Worm (Caenorhabditis elegans) whole organism, late embryonic: ENCODE results near the gene srd-41.
A peak's percentile ranks its signal among the peaks of the same experiment; 100 is the strongest.

ENCODE experiments used
- C08G9.2 ChIP-seq: sonication (generic microtip); optimal IDR thresholded peaks from 2 replicates; lab custom pipeline; 2016; ENCODE audit warnings: mild to moderate bottlenecking, missing genetic modification characterization, moderate library complexity, missing compliant biosample characterization
- C38D4.7 ChIP-seq: fragments of 200-800 bp; sonication (Bioruptor generic); optimal IDR thresholded peaks from 2 replicates; lab custom pipeline; 2018; ENCODE audit warnings: mild to moderate bottlenecking, missing genetic modification characterization, moderate library complexity, missing compliant biosample characterization
- F13H6.1 ChIP-seq: sonication (generic microtip); optimal IDR thresholded peaks from 2 replicates; lab custom pipeline; 2016; ENCODE audit warnings: missing genetic modification characterization, missing compliant biosample characterization
- T23F11.4 ChIP-seq: fragments of 200-800 bp; sonication (Bioruptor generic); optimal IDR thresholded peaks from 2 replicates; lab custom pipeline; 2018; ENCODE audit warnings: mild to moderate bottlenecking, missing genetic modification characterization, missing compliant biosample characterization
- Y22D7AL.16 ChIP-seq: sonication (generic microtip); optimal IDR thresholded peaks from 2 replicates; lab custom pipeline; 2016; ENCODE audit warnings: missing genetic modification characterization, missing compliant biosample characterization
- ahr-1 ChIP-seq: sonication (generic microtip); optimal IDR thresholded peaks from 2 replicates; lab custom pipeline; 2016; ENCODE audit warnings: missing genetic modification characterization, missing compliant biosample characterization
- ama-1 ChIP-seq: fragments of 150-350 bp; optimal IDR thresholded peaks from 2 replicates; lab custom pipeline; 2014
- ceh-14 ChIP-seq: sonication (generic microtip); optimal IDR thresholded peaks from 2 replicates; lab custom pipeline; 2016; ENCODE audit warnings: missing genotype, missing genetic modification characterization, missing compliant biosample characterization
- ceh-18 ChIP-seq: sonication (generic microtip); optimal IDR thresholded peaks from 2 replicates; lab custom pipeline; 2016; ENCODE audit warnings: missing genetic modification characterization, missing compliant biosample characterization
- ceh-19 ChIP-seq: fragments of 200-800 bp; sonication (Bioruptor generic); optimal IDR thresholded peaks from 2 replicates; lab custom pipeline; 2018; ENCODE audit warnings: mild to moderate bottlenecking, missing genetic modification characterization, missing compliant biosample characterization
- ceh-22 ChIP-seq: sonication (generic microtip); optimal IDR thresholded peaks from 2 replicates; lab custom pipeline; 2017; ENCODE audit warnings: missing biosample characterization, missing genetic modification characterization
- ceh-24 ChIP-seq: sonication (generic microtip); optimal IDR thresholded peaks from 2 replicates; lab custom pipeline; 2016; ENCODE audit warnings: mild to moderate bottlenecking, missing genetic modification characterization, missing compliant biosample characterization
- ceh-30 ChIP-seq: fragments of 150-350 bp; optimal IDR thresholded peaks from 2 replicates; lab custom pipeline; 2014; ENCODE audit warnings: missing biosample characterization, missing genetic modification characterization
- ceh-31 ChIP-seq: sonication (generic microtip); optimal IDR thresholded peaks from 2 replicates; lab custom pipeline; 2016; ENCODE audit warnings: missing genetic modification characterization, missing compliant biosample characterization
- ceh-34 ChIP-seq: sonication (generic microtip); optimal IDR thresholded peaks from 2 replicates; lab custom pipeline; 2016; ENCODE audit warnings: mild to moderate bottlenecking, missing genetic modification characterization, missing compliant biosample characterization
- ceh-48 ChIP-seq: sonication (generic microtip); optimal IDR thresholded peaks from 2 replicates; lab custom pipeline; 2016; ENCODE audit warnings: missing genetic modification characterization, inconsistent platforms, missing compliant biosample characterization
- ceh-6 ChIP-seq: fragments of 200-800 bp; sonication (Bioruptor generic); optimal IDR thresholded peaks from 2 replicates; lab custom pipeline; 2018; ENCODE audit warnings: mild to moderate bottlenecking, missing genetic modification characterization, missing compliant biosample characterization
- che-1 ChIP-seq: sonication (generic microtip); optimal IDR thresholded peaks from 2 replicates; lab custom pipeline; 2016; ENCODE audit warnings: mild to moderate bottlenecking, missing genetic modification characterization, missing compliant biosample characterization
- dve-1 ChIP-seq: sonication (generic microtip); optimal IDR thresholded peaks from 2 replicates; lab custom pipeline; 2017; ENCODE audit warnings: antibody characterized with exemption, mild to moderate bottlenecking, missing genetic modification characterization, missing compliant biosample characterization
- elt-2 ChIP-seq: sonication (generic microtip); optimal IDR thresholded peaks from 2 replicates; lab custom pipeline; 2016; ENCODE audit warnings: missing genetic modification reagents, missing genetic modification characterization, missing compliant biosample characterization
- elt-4 ChIP-seq: sonication (generic microtip); optimal IDR thresholded peaks from 2 replicates; lab custom pipeline; 2016; ENCODE audit warnings: missing genetic modification characterization, missing compliant biosample characterization
- ets-4 ChIP-seq: sonication (generic microtip); optimal IDR thresholded peaks from 2 replicates; lab custom pipeline; 2016; ENCODE audit warnings: missing genetic modification characterization, missing compliant biosample characterization
- eyg-1 ChIP-seq: sonication (generic microtip); optimal IDR thresholded peaks from 2 replicates; lab custom pipeline; 2016; ENCODE audit warnings: missing genotype, missing genetic modification characterization, missing compliant biosample characterization
- fax-1 ChIP-seq: sonication (generic microtip); optimal IDR thresholded peaks from 2 replicates; lab custom pipeline; 2016; ENCODE audit warnings: missing genotype, missing genetic modification characterization, missing compliant biosample characterization
- fkh-6 ChIP-seq: sonication (generic microtip); optimal IDR thresholded peaks from 2 replicates; lab custom pipeline; 2016; ENCODE audit warnings: missing genetic modification characterization, missing compliant biosample characterization
- gmeb-2 ChIP-seq: sonication (generic microtip); optimal IDR thresholded peaks from 2 replicates; lab custom pipeline; 2016; ENCODE audit warnings: missing genetic modification characterization, inconsistent platforms, missing compliant biosample characterization
- hlh-15 ChIP-seq: sonication (generic microtip); optimal IDR thresholded peaks from 2 replicates; lab custom pipeline; 2016; ENCODE audit warnings: missing genetic modification characterization, missing compliant biosample characterization
- hlh-30 ChIP-seq: sonication (generic microtip); optimal IDR thresholded peaks from 2 replicates; lab custom pipeline; 2017; ENCODE audit warnings: antibody characterized with exemption, missing genetic modification characterization, missing compliant biosample characterization; ENCODE audit not compliant: insufficient read depth
- hlh-6 ChIP-seq: sonication (generic microtip); optimal IDR thresholded peaks from 2 replicates; lab custom pipeline; 2016; ENCODE audit warnings: missing genotype, missing genetic modification characterization, missing compliant biosample characterization
- hlh-8 ChIP-seq: sonication (generic microtip); optimal IDR thresholded peaks from 2 replicates; lab custom pipeline; 2016; ENCODE audit warnings: missing genotype, missing genetic modification characterization, missing compliant biosample characterization
- lin-11 ChIP-seq: fragments of 200-800 bp; sonication (Bioruptor generic); optimal IDR thresholded peaks from 2 replicates; lab custom pipeline; 2018; ENCODE audit warnings: mild to moderate bottlenecking, missing genetic modification characterization, missing compliant biosample characterization
- mec-3 ChIP-seq: sonication (generic microtip); optimal IDR thresholded peaks from 2 replicates; lab custom pipeline; 2016; ENCODE audit warnings: borderline replicate concordance, missing genetic modification characterization, missing compliant biosample characterization
- nfya-1 ChIP-seq: sonication (generic microtip); optimal IDR thresholded peaks from 2 replicates; lab custom pipeline; 2017; ENCODE audit warnings: missing genetic modification characterization, mild to moderate bottlenecking, missing compliant biosample characterization, antibody characterized with exemption, moderate library complexity
- nhr-11 ChIP-seq: fragments of 150-350 bp; optimal IDR thresholded peaks from 2 replicates; lab custom pipeline; 2014; ENCODE audit warnings: missing biosample characterization, missing genetic modification characterization
- nhr-232 ChIP-seq: sonication (generic microtip); optimal IDR thresholded peaks from 2 replicates; lab custom pipeline; 2016; ENCODE audit warnings: missing genetic modification characterization, missing compliant biosample characterization
- npax-4 ChIP-seq: sonication (generic microtip); optimal IDR thresholded peaks from 2 replicates; lab custom pipeline; 2016; ENCODE audit warnings: missing genetic modification characterization, missing compliant biosample characterization
- odd-2 ChIP-seq: sonication (generic microtip); optimal IDR thresholded peaks from 2 replicates; lab custom pipeline; 2017; ENCODE audit warnings: antibody characterized with exemption, mild to moderate bottlenecking, missing genetic modification characterization, missing compliant biosample characterization
- pag-3 ChIP-seq: sonication (generic microtip); optimal IDR thresholded peaks from 2 replicates; lab custom pipeline; 2016; ENCODE audit warnings: missing compliant biosample characterization, missing genetic modification characterization, borderline replicate concordance
- pat-9 ChIP-seq: fragments of 200-800 bp; sonication (Bioruptor generic); optimal IDR thresholded peaks from 2 replicates; lab custom pipeline; 2018; ENCODE audit warnings: mild to moderate bottlenecking, missing genetic modification characterization, moderate library complexity, missing compliant biosample characterization
- pax-1 ChIP-seq: fragments of 150-350 bp; optimal IDR thresholded peaks from 2 replicates; lab custom pipeline; 2014; ENCODE audit warnings: missing biosample characterization, missing genetic modification characterization
- pha-2 ChIP-seq: sonication (generic microtip); optimal IDR thresholded peaks from 2 replicates; lab custom pipeline; 2017; ENCODE audit warnings: mild to moderate bottlenecking, missing genetic modification characterization, missing compliant biosample characterization
- pha-4 ChIP-seq: fragments of 150-350 bp; optimal IDR thresholded peaks from 2 replicates; lab custom pipeline; 2018; ENCODE audit warnings: missing biosample characterization, missing genetic modification reagents, missing genetic modification characterization
- pqm-1 ChIP-seq: sonication (generic microtip); optimal IDR thresholded peaks from 2 replicates; lab custom pipeline; 2016; ENCODE audit warnings: missing genetic modification characterization, missing compliant biosample characterization
- rnt-1 ChIP-seq: sonication (generic microtip); optimal IDR thresholded peaks from 2 replicates; lab custom pipeline; 2016; ENCODE audit warnings: missing genetic modification characterization, missing compliant biosample characterization
- sdc-2 ChIP-seq: sonication (generic microtip); optimal IDR thresholded peaks from 2 replicates; lab custom pipeline; 2016; ENCODE audit warnings: missing genotype, missing genetic modification characterization, missing compliant biosample characterization
- sox-2 ChIP-seq: fragments of 200-800 bp; sonication (Bioruptor generic); IDR thresholded peaks from 2 replicates; pipeline ENCODE4 v1.3.6; 2022; ENCODE audit warnings: missing genetic modification reagents, missing genetic modification characterization, missing compliant biosample characterization
- sox-4 ChIP-seq: sonication (generic microtip); optimal IDR thresholded peaks from 2 replicates; lab custom pipeline; 2017; ENCODE audit warnings: mild to moderate bottlenecking, missing genetic modification characterization, inconsistent platforms, missing compliant biosample characterization
- syd-9 ChIP-seq: sonication (generic microtip); optimal IDR thresholded peaks from 2 replicates; lab custom pipeline; 2016; ENCODE audit warnings: mild to moderate bottlenecking, missing genetic modification characterization, moderate library complexity, missing compliant biosample characterization
- unc-3 ChIP-seq, 2 experiments: fragments of 200-800 bp in 1 of 2; sonication (Bioruptor generic) in 1 of 2; sonication (generic microtip) in 1 of 2; conservative IDR thresholded peaks in 1 of 2; optimal IDR thresholded peaks in 1 of 2; 2 replicates each; pipeline versions ENCODE4 v1.3.6 to Lab custom; 2016 to 2022; ENCODE audit warnings: missing compliant biosample characterization in 2 of 2, missing genetic modification characterization in 2 of 2, missing genetic modification reagents in 1 of 2
- unc-42 ChIP-seq: sonication (generic microtip); optimal IDR thresholded peaks from 2 replicates; lab custom pipeline; 2016; ENCODE audit warnings: missing genotype, missing genetic modification characterization, missing compliant biosample characterization
- unc-55 ChIP-seq: sonication (generic microtip); optimal IDR thresholded peaks from 2 replicates; lab custom pipeline; 2017; ENCODE audit warnings: missing biosample characterization, missing genetic modification reagents, missing genetic modification characterization
- zip-5 ChIP-seq: sonication (generic microtip); optimal IDR thresholded peaks from 2 replicates; lab custom pipeline; 2016; ENCODE audit warnings: missing genetic modification characterization, missing compliant biosample characterization
- ztf-16 ChIP-seq: sonication (generic microtip); optimal IDR thresholded peaks from 2 replicates; lab custom pipeline; 2017; ENCODE audit warnings: missing genetic modification characterization, missing compliant biosample characterization

The srd-41 gene

DNA sequence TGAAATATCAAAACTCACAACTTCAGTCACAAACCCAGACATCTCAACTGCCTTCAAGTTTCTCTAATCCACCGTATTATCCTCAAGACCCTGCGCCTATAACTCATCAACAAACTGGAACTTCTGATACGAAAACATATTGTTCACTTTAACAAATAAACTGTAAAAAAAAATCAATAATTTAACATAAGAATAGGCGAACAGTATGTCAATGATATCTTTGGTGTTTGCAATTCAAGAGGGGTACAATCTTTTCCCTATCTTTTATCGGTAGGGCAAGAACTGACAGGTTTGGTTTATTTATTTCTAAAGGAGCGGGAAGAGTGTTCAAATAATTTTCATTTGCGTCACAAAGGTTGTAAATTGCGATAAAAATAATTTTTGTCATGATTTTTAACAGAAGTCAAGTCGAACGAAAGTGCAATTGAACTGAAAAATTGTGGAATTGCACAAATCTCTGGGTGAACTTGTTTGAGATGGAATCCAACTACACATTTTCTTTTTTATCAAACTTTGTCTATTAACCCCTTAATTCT is 36.5 kb downstream of the srd-41 start:
- TF ChIP-seq unc-55 (GFP tag; lab: Kevin White, UChicago) (no peak), che-1 (no peak), hlh-15 (tag; lab: Kevin White, UChicago) (no peak), C38D4.7 (no peak), pha-4 (tag; lab: Kevin White, UChicago) (no peak), sox-4 (no peak), ceh-31 (tag; lab: Kevin White, UChicago) (peak; percentile 64), unc-42 (tag; lab: Kevin White, UChicago) (peak; percentile 65), ceh-19 (GFP tag; lab: Kevin White, UChicago) (no peak), npax-4 (tag; lab: Kevin White, UChicago) (no peak), ceh-22 (tag; lab: Kevin White, UChicago) (no peak), pha-2 (tag; lab: Kevin White, UChicago) (no peak), ahr-1 (no peak), lin-11 (tag; lab: Kevin White, UChicago) (no peak), ceh-6 (GFP tag; lab: Kevin White, UChicago) (no peak), nfya-1 (peak; percentile 87), ceh-34 (tag; lab: Kevin White, UChicago) (peak; percentile 67), elt-2 (tag; lab: Kevin White, UChicago) (peak; percentile 64), ama-1 (no peak), sox-2 (GFP tag; lab: Robert Waterston, UW) (no peak), nhr-232 (no peak), ceh-30 (tag; lab: Kevin White, UChicago) (peak; percentile 1), mec-3 (tag; lab: Kevin White, UChicago) (no peak), syd-9 (tag; lab: Kevin White, UChicago) (peak; percentile 51), fax-1 (tag; lab: Kevin White, UChicago) (no peak), Y22D7AL.16 (tag; lab: Kevin White, UChicago) (no peak), ceh-48 (tag; lab: Kevin White, UChicago) (peak; percentile 38), sdc-2 (peak; percentile 99), pat-9 (no peak), F13H6.1 (tag; lab: Kevin White, UChicago) (no peak), hlh-30 (tag; lab: Kevin White, UChicago) (no peak), odd-2 (no peak), hlh-6 (tag; lab: Kevin White, UChicago) (no peak), C08G9.2 (tag; lab: Kevin White, UChicago) (no peak), T23F11.4 (GFP tag; lab: Kevin White, UChicago) (no peak), elt-4 (tag; lab: Kevin White, UChicago) (no peak), pqm-1 (tag; lab: Kevin White, UChicago) (peak; percentile 33), ets-4 (tag; lab: Kevin White, UChicago) (peak; percentile 53), nhr-11 (tag; lab: Kevin White, UChicago) (peak; percentile 73), ceh-18 (tag; lab: Kevin White, UChicago) (peak; percentile 94), ceh-14 (peak; percentile 42), unc-3 (GFP tag; conservative IDR thresholded peaks at IDR 0.05; lab: Robert Waterston, UW) (peak; percentile 9; the same call in 1 of the 2 replicates), unc-3 (tag; optimal IDR thresholded peaks at IDR 0.05; lab: Kevin White, UChicago) (peak; percentile 55), dve-1 (tag; lab: Kevin White, UChicago) (peak; percentile 96), eyg-1 (tag; lab: Kevin White, UChicago) (no peak), rnt-1 (tag; lab: Kevin White, UChicago) (peak; percentile 85), ceh-24 (tag; lab: Kevin White, UChicago) (no peak), pag-3 (tag; lab: Kevin White, UChicago) (no peak), ztf-16 (tag; lab: Kevin White, UChicago) (no peak), zip-5 (tag; lab: Kevin White, UChicago) (no peak), hlh-8 (tag; lab: Kevin White, UChicago) (no peak), gmeb-2 (no peak), pax-1 (tag; lab: Kevin White, UChicago) (peak; percentile 20), fkh-6 (tag; lab: Kevin White, UChicago) (no peak)
